Worm (Caenorhabditis elegans): ENCODE data around the gene msp-65.
A peak's percentile ranks its signal among the peaks of the same experiment; 100 is the strongest.
"Not testable (repeated sequence)": the region's sequence is repeated elsewhere in the genome, so short reads cannot be mapped to it uniquely, and the experiment has no call there.

Gene msp-65

DNA sequence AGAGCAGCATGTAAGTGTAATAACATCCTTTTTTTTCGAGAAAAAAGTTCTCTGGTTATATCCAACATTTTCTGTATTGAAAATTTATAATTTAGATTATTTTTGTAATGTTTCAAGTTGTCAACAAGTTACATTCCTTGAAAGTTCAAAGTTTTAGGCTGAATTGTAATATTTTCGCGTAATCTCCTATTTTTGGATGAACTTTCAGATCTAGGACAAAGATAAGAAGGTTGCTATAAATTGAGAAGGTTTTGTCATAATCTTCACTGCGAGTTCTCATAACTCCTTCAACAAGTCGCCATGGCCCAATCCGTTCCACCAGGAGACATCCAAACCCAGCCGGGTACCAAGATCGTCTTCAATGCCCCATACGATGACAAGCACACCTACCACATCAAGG is at the start of gene msp-65:
TSS of gene msp-65 (plus strand) at position 301 of the 400 bp plus-strand sequence.
- not testable (repeated sequence) for TF ChIP-seq efl-1 (optimal IDR thresholded peaks at IDR 0.05)
- peak in 1 of 2 experiments; percentile 59 for TF ChIP-seq efl-1 (GFP tag; optimal IDR thresholded peaks at IDR 0.05 in 1 of 2)

DNA sequence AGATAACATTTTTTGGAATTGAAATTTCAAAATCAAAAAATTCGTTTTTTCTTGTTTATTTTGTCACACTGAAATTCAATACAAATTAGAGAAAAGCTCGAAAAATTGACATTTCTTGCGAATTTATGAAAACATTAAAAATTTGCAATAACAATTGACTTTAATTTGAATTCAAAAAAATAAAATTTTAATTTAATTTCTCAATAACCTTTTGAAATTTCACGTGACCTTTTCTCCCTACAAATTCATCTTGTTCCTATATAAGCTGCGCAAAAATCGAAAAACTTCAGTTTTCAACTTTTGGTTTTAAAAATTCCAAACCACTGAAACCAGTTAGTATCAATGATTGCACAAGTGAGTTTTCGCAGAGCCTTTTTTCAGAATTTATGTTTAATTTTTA is 47.5 kb upstream of the msp-65 start, which contains the start of gene F36H12.4:
TSS of gene F36H12.4 (plus strand) at position 301 of the 400 bp plus-strand sequence.
- TF ChIP-seq efl-1 (optimal IDR thresholded peaks at IDR 0.05) (no peak), efl-1 (GFP tag; optimal IDR thresholded peaks at IDR 0.05 in 1 of 2) (peak in 1 of 2 experiments; percentile 74), C34B4.2 (tag; optimal IDR thresholded peaks at IDR 0.05) (no peak)

DNA sequence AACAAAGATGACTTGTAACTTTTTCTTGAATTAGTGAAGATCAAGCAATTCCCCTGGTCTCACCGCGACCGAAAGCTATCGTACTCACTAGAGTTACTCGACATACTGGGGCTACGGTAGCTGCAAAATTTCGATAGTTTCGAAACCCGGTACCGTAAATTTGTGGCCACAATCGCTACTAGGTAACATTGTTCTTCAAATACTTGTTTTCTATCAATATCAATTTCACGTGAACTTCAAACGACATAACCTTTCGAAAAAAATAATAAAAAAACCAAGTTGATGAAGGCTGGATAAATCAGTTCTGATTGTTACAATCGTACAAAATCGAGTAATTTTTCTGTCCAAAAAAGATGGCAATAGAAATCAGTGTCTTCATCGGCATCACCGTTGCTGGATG is 43.8 kb upstream of the msp-65 start, which contains the start of gene F36H12.3:
TSS of gene F36H12.3 (plus strand) at position 301 of the 400 bp plus-strand sequence.
- TF ChIP-seq sup-37 (GFP tag; optimal IDR thresholded peaks at IDR 0.05), result no peak
- no peak for TF ChIP-seq nhr-12 (tag; optimal IDR thresholded peaks at IDR 0.05)
- no peak for TF ChIP-seq swsn-7 (tag; optimal IDR thresholded peaks at IDR 0.05)
- no peak for TF ChIP-seq unc-30 (tag; optimal IDR thresholded peaks at IDR 0.05)
- TF ChIP-seq sptf-1 (tag; optimal IDR thresholded peaks at IDR 0.05), result no peak
- no peak for TF ChIP-seq mef-2 (tag; optimal IDR thresholded peaks at IDR 0.05)
- no peak for TF ChIP-seq nhr-11 (tag; optimal IDR thresholded peaks at IDR 0.05)
- no peak for TF ChIP-seq lsy-2 (tag; optimal IDR thresholded peaks at IDR 0.05)
- no peak for TF ChIP-seq dpl-1 (GFP tag; optimal IDR thresholded peaks at IDR 0.05)
- TF ChIP-seq ces-1 (GFP tag; optimal IDR thresholded peaks at IDR 0.05), result no peak
- no peak for TF ChIP-seq rnt-1 (tag; optimal IDR thresholded peaks at IDR 0.05)
- TF ChIP-seq ceh-63 (GFP tag; optimal IDR thresholded peaks at IDR 0.05), result no peak
- TF ChIP-seq egl-13 (tag; optimal IDR thresholded peaks at IDR 0.05), result no peak
- TF ChIP-seq xbp-1 (tag; optimal IDR thresholded peaks at IDR 0.05), result no peak
- TF ChIP-seq hlh-4 (tag; optimal IDR thresholded peaks at IDR 0.05), result no peak
- TF ChIP-seq alr-1 (tag; optimal IDR thresholded peaks at IDR 0.05; ENCODE audit: borderline replicate concordance), result no peak
- TF ChIP-seq ceh-90 (tag; optimal IDR thresholded peaks at IDR 0.05), result no peak

DNA sequence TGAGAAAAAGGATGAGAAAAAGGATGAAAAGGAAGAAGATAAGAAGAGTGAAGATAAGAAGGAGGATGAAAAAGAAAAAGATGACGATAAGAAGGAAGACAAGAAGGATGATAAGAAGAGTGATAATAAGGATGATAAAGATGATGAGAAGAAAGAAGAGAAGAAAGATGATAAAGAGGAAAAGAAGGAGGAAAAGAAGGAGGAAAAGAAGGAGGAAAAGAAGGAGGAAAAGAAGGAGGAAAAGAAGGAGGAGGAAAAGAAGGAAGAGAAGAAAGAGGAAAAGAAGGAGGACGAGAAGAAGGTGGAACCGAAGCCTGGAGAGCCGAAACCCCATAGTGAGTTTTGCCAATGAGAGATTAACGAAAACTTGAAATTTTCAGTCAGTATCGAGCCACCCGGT is 42.9 kb upstream of the msp-65 start:
- TF ChIP-seq ama-1 (optimal IDR thresholded peaks at IDR 0.05) (no peak), nhr-237 (tag; optimal IDR thresholded peaks at IDR 0.05) (no peak), xbp-1 (tag; optimal IDR thresholded peaks at IDR 0.05) (no peak), ets-5 (GFP tag; IDR thresholded peaks at IDR 0.05) (no peak), ceh-88 (GFP tag; IDR thresholded peaks at IDR 0.05) (no peak), unc-86 (tag; optimal IDR thresholded peaks at IDR 0.05) (no peak), rnt-1 (tag; optimal IDR thresholded peaks at IDR 0.05) (no peak), pax-3 (tag; optimal IDR thresholded peaks at IDR 0.05) (no peak)

DNA sequence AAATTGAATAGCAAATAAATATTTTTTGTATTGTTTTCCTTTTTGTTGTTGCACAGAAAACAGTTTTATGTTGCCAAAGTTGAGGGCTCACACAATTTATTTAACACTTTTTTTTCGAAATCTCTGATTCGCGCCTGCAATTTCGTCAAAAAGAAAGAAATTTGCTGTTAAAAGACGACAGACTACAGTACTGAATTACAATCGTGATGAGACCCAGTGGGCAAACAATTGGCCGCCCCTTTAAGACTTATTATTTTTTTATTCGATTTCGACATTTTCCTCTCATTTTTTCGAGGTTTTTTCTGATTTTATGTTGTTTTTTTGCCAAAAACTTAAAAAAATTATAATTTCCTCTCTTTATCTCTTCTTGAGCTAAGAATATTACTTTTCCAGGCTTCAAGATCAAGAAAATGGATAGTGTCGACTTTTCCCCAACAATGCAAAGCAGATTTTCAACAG is 42.2 kb upstream of the msp-65 start, which contains the start of gene slfl-4:
TSS of gene slfl-4 (plus strand) at position 409 of the 459 bp plus-strand sequence.
- no peak for TF ChIP-seq nhr-28 (tag; optimal IDR thresholded peaks at IDR 0.05)
- TF ChIP-seq C16A3.4 (tag; optimal IDR thresholded peaks at IDR 0.05), result no peak
- no peak for TF ChIP-seq ces-1 (GFP tag; optimal IDR thresholded peaks at IDR 0.05)
- TF ChIP-seq irx-1 (tag; optimal IDR thresholded peaks at IDR 0.05), result no peak
- no peak for TF ChIP-seq F16B12.6 (tag; optimal IDR thresholded peaks at IDR 0.05)
- TF ChIP-seq lin-15B (tag; optimal IDR thresholded peaks at IDR 0.05), result no peak

DNA sequence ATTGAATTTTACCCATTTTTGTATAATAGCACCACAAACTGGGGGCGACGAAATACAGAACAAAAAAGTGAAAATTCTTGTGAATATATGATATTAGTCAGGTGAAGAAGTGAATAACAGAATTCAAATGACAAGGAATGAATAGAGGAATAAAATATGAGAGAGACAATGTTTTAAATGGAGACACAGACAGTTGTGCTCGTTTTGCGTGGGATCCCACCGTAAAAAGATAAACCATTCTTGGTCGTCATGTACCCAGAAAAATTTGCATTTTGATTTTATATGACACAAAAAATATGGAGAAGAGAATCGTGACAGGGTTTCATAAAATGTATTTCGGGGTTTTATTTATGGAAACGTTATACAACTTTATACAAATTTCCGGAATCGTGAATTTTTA is 38.6 kb upstream of the msp-65 start, which contains the start of gene F36H12.17:
TSS of gene F36H12.17 (minus strand) at position 101 of the 400 bp plus-strand sequence.
- no peak for TF ChIP-seq elt-3 (tag; optimal IDR thresholded peaks at IDR 0.05)
- TF ChIP-seq lin-13 (GFP tag; optimal IDR thresholded peaks at IDR 0.05), result no peak
- TF ChIP-seq snu-23 (GFP tag; optimal IDR thresholded peaks at IDR 0.05), result no peak
- no peak for TF ChIP-seq lin-15B (tag; optimal IDR thresholded peaks at IDR 0.05)
- TF ChIP-seq C34B4.2 (tag; optimal IDR thresholded peaks at IDR 0.05), result no peak
- TF ChIP-seq nhr-20 (tag; optimal IDR thresholded peaks at IDR 0.05), result no peak
- no peak for TF ChIP-seq mab-9 (GFP tag; IDR thresholded peaks at IDR 0.05)
- no peak for TF ChIP-seq ceh-88 (GFP tag; IDR thresholded peaks at IDR 0.05)
- no peak for TF ChIP-seq fkh-4 (tag; optimal IDR thresholded peaks at IDR 0.05; ENCODE audit: borderline replicate concordance)
- TF ChIP-seq nhr-76 (tag; optimal IDR thresholded peaks at IDR 0.05), result no peak
- TF ChIP-seq unc-130 (tag; optimal IDR thresholded peaks at IDR 0.05), result no peak

Measured in whole organism, L1 larva.